Fruit fly (Drosophila melanogaster): ENCODE data around the gene Mtch.
A peak's percentile ranks its signal among the peaks of the same experiment; 100 is the strongest.

Gene Mtch

DNA sequence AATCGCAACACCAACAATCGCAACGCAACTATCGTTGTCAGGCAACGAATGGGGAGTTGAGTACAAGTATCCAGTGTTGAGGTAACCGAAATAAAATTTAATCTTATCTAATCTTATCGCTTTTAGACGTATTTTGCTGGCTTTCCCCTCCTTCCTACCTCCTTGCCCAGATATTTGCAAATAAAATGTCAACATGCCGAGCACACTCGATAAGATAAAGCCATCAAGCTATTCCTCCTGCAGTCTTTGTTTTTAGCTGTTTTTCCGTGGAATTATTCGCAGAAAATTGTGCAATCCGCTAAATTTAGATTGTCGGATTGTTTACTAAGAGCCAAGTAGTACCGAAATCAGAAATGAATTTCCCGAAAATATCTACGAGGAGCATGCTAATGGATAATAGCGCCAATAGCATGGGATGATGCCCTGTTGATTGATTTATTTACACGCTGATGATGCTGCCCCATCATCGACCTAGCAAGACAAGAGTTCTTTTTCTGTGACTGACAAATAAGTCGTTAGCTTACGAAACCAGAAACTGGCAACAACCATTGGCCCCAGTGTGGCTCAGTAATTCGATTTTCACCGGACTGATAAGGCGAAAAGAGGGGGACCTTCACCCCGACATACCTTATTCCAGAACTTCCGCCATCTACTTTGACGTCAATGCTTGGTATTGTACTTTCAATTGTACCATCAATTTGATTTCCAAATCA is 27.7 kb upstream of the Mtch start:
- no peak for TF ChIP-seq Ets21C (GFP tag; optimal IDR thresholded peaks at IDR 0.05)
- no peak for TF ChIP-seq CG11762 (GFP tag; optimal IDR thresholded peaks at IDR 0.05; ENCODE audit: insufficient read depth)
- no peak for TF ChIP-seq Gug (GFP tag; IDR thresholded peaks at IDR 0.05)
- no peak for TF ChIP-seq cyc (GFP tag; optimal IDR thresholded peaks at IDR 0.05)
- TF ChIP-seq Eip78C (GFP tag), result peak; percentile 63
- TF ChIP-seq CG9139 (GFP tag; optimal IDR thresholded peaks at IDR 0.05), result no peak
- peak; percentile 21 for TF ChIP-seq CG6854 (GFP tag; optimal IDR thresholded peaks at IDR 0.05)
- TF ChIP-seq Lpt (GFP tag; optimal IDR thresholded peaks at IDR 0.05), result no peak
- TF ChIP-seq CG6276 (GFP tag; optimal IDR thresholded peaks at IDR 0.05), result no peak
- peak; percentile 30 for TF ChIP-seq esn (GFP tag; optimal IDR thresholded peaks at IDR 0.05)
- no peak for TF ChIP-seq topi (GFP tag; optimal IDR thresholded peaks at IDR 0.05)
- TF ChIP-seq svp (GFP tag), result no peak
- TF ChIP-seq salr (GFP tag; optimal IDR thresholded peaks at IDR 0.05), result no peak
- no peak for TF ChIP-seq net (GFP tag; optimal IDR thresholded peaks at IDR 0.05)
- TF ChIP-seq Hr39 (GFP tag; optimal IDR thresholded peaks at IDR 0.05), result no peak
- TF ChIP-seq CG7368 (GFP tag; optimal IDR thresholded peaks at IDR 0.05), result no peak
- no peak for TF ChIP-seq achi (GFP tag; optimal IDR thresholded peaks at IDR 0.05)
- no peak for TF ChIP-seq CG16779 (tag; optimal IDR thresholded peaks at IDR 0.05)
- no peak for TF ChIP-seq Eip75B (GFP tag; optimal IDR thresholded peaks at IDR 0.05)
- TF ChIP-seq Sox14 (GFP tag; optimal IDR thresholded peaks at IDR 0.05), result peak; percentile 53
- TF ChIP-seq CG6792 (GFP tag; optimal IDR thresholded peaks at IDR 0.05), result peak; percentile 15
- no peak for TF ChIP-seq CG34406 (GFP tag; optimal IDR thresholded peaks at IDR 0.05)
- peak in 1 of 2 experiments; percentile 10 for TF ChIP-seq ss (GFP tag; optimal IDR thresholded peaks at IDR 0.05)
- TF ChIP-seq eg (GFP tag; IDR thresholded peaks at IDR 0.05), result no peak
- TF ChIP-seq CG8319 (GFP tag; optimal IDR thresholded peaks at IDR 0.05), result no peak
- TF ChIP-seq Sox15 (GFP tag; optimal IDR thresholded peaks at IDR 0.05), result no peak
- no peak for TF ChIP-seq Ets96B (tag; optimal IDR thresholded peaks at IDR 0.05)
- no peak for TF ChIP-seq acj6 (GFP tag; optimal IDR thresholded peaks at IDR 0.05)
- TF ChIP-seq vri (GFP tag; optimal IDR thresholded peaks at IDR 0.05), result peak; percentile 99
- TF ChIP-seq CG10631 (GFP tag; optimal IDR thresholded peaks at IDR 0.05), result no peak
- TF ChIP-seq CG6808 (GFP tag; optimal IDR thresholded peaks at IDR 0.05), result peak; percentile 25
- no peak for TF ChIP-seq CG1621 (tag; optimal IDR thresholded peaks at IDR 0.05)
- TF ChIP-seq Smox (GFP tag; optimal IDR thresholded peaks at IDR 0.05), result no peak
- TF ChIP-seq CG8119 (GFP tag; IDR thresholded peaks at IDR 0.05), result no peak
- TF ChIP-seq CG11902 (GFP tag; optimal IDR thresholded peaks at IDR 0.05), result no peak
- peak; percentile 42; the same call in 1 of the 3 replicates for TF ChIP-seq CG6163 (GFP tag; IDR thresholded peaks at IDR 0.05)
- TF ChIP-seq pdm3 (GFP tag; optimal IDR thresholded peaks at IDR 0.05), result no peak
- TF ChIP-seq CG11294 (GFP tag; IDR thresholded peaks at IDR 0.05), result no peak
- TF ChIP-seq dac (GFP tag; optimal IDR thresholded peaks at IDR 0.05), result no peak
- peak; percentile 89 for TF ChIP-seq fkh (GFP tag; optimal IDR thresholded peaks at IDR 0.05)
- peak; percentile 69 for TF ChIP-seq Eip93F (GFP tag; optimal IDR thresholded peaks at IDR 0.05)
- no peak for TF ChIP-seq CG3919 (GFP tag; optimal IDR thresholded peaks at IDR 0.05)
- TF ChIP-seq Hr38 (GFP tag; optimal IDR thresholded peaks at IDR 0.05), result no peak
- no peak for TF ChIP-seq lz (GFP tag; optimal IDR thresholded peaks at IDR 0.05)
- no peak for TF ChIP-seq CG32006 (GFP tag; optimal IDR thresholded peaks at IDR 0.05)
- no peak for TF ChIP-seq CG31627 (GFP tag; optimal IDR thresholded peaks at IDR 0.05)
- peak; percentile 4 for TF ChIP-seq CG10669 (GFP tag; optimal IDR thresholded peaks at IDR 0.05)
- TF ChIP-seq fd59A (GFP tag; optimal IDR thresholded peaks at IDR 0.05), result no peak
- TF ChIP-seq Blimp-1 (GFP tag; optimal IDR thresholded peaks at IDR 0.05), result no peak

Measured in whole organism, prepupa.